Fruit fly (Drosophila melanogaster) whole organism, embryonic: ENCODE results near the gene Kyat.

Source experiments
- Asciz ChIP-seq: fragments of 200-800 bp; sonication (Bioruptor generic); optimal IDR thresholded peaks from 2 replicates; lab custom pipeline; 2017; ENCODE audit warnings: missing biosample characterization, mild to moderate bottlenecking, missing genetic modification characterization, missing genetic modification reagents
- CG17359 ChIP-seq: fragments of 200-800 bp; sonication (Bioruptor generic); optimal IDR thresholded peaks from 3 replicates; lab custom pipeline; 2018; ENCODE audit warnings: missing biosample characterization, mild to moderate bottlenecking, missing genetic modification characterization, moderate library complexity
- CG17568 ChIP-seq: fragments of 200-800 bp; sonication (Bioruptor generic); optimal IDR thresholded peaks from 2 replicates; lab custom pipeline; 2018; ENCODE audit warnings: missing biosample characterization, mild to moderate bottlenecking, missing genetic modification characterization, moderate library complexity
- CG34224 ChIP-seq: fragments of 200-800 bp; sonication (Bioruptor generic); IDR thresholded peaks from 3 replicates; pipeline ENCODE4 v1.3.6; 2022; ENCODE audit warnings: missing biosample characterization, missing genetic modification characterization; ENCODE audit not compliant: partially characterized antibody
- Ets65A ChIP-seq: fragments of 200-800 bp; sonication (Bioruptor generic); peaks from one replicate; lab custom pipeline; 2016; ENCODE audit warnings: missing biosample characterization, missing genetic modification characterization
- cg ChIP-seq: fragments of 200-800 bp; sonication (Bioruptor generic); optimal IDR thresholded peaks from 3 replicates; lab custom pipeline; 2019; ENCODE audit warnings: missing biosample characterization, mild to moderate bottlenecking, missing genetic modification characterization, moderate library complexity
- h ChIP-seq: fragments of >200 bp; optimal IDR thresholded peaks from 2 replicates; lab custom pipeline; 2017
- hth ChIP-seq: fragments of >200 bp; optimal IDR thresholded peaks from 2 replicates; lab custom pipeline; 2017; ENCODE audit warnings: inconsistent platforms
- sisA ChIP-seq: fragments of 200-800 bp; sonication (Bioruptor generic); IDR thresholded peaks from 2 replicates; pipeline ENCODE4 v1.3.6; 2022; ENCODE audit warnings: missing biosample characterization, missing genetic modification characterization

DNA sequence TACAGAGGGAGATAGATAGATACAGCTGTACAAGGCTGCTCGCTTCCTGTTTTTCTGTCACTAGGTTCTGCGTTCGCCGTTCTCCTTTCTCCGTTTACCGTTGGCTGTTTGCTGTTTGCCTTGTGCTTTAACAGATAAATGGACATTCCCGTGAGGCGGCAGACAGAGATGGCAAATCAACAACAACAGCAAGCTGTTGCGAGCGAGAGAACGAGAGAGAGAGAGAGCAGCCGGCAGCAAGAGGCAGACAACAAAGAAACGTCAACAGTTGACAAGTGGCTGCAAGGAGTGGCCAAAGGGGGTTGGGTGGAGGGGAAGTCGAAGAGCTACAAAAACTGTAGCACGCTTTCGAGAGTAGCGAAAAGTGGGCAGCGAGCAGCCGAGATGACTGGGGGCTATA is 11.1 kb upstream of the Kyat start:
- no peak for TF ChIP-seq hth (lab: Kevin White, UChicago)
- TF ChIP-seq CG34224 (GFP tag; lab: Robert Waterston, UW) = no peak
- TF ChIP-seq Asciz (GFP tag; lab: Kevin White, UChicago) = no peak
- TF ChIP-seq cg (GFP tag; lab: Kevin White, UChicago) = no peak
- TF ChIP-seq h (lab: Kevin White, UChicago) = no peak
- TF ChIP-seq Ets65A (GFP tag; lab: Kevin White, UChicago) = peak; percentile 53
- TF ChIP-seq sisA (GFP tag; lab: Robert Waterston, UW) = no peak
- TF ChIP-seq CG17359 (tag; lab: Kevin White, UChicago) = no peak
- no peak for TF ChIP-seq CG17568 (GFP tag; lab: Kevin White, UChicago)
